Fruit fly (Drosophila melanogaster) whole organism, adult: Measurements from ENCODE around the gene Drak.

Source experiments
- CG12768 ChIP-seq: fragments of 200-800 bp; sonication (Bioruptor generic); optimal IDR thresholded peaks from 2 replicates; lab custom pipeline; 2017; ENCODE audit warnings: missing biosample characterization, missing genetic modification characterization, mild to moderate bottlenecking, moderate library complexity, missing genetic modification reagents
- CG1620 ChIP-seq: fragments of 200-800 bp; sonication (Bioruptor generic); optimal IDR thresholded peaks from 2 replicates; lab custom pipeline; 2016; ENCODE audit warnings: missing biosample characterization, missing genetic modification characterization
- CG33017 ChIP-seq: fragments of 200-800 bp; sonication (Bioruptor generic); optimal IDR thresholded peaks from 2 replicates; lab custom pipeline; 2018; ENCODE audit warnings: missing biosample characterization, mild to moderate bottlenecking, missing genetic modification characterization, moderate library complexity
- CG5204 ChIP-seq: fragments of 200-800 bp; sonication (Bioruptor generic); optimal IDR thresholded peaks from 2 replicates; lab custom pipeline; 2016; ENCODE audit warnings: missing biosample characterization, missing genetic modification characterization
- CG7045 ChIP-seq: fragments of 200-800 bp; sonication (Bioruptor generic); optimal IDR thresholded peaks from 2 replicates; lab custom pipeline; 2017; ENCODE audit warnings: missing biosample characterization, mild to moderate bottlenecking, missing genetic modification characterization
- Hr96 ChIP-seq: fragments of 200-800 bp; sonication (Bioruptor generic); optimal IDR thresholded peaks from 2 replicates; lab custom pipeline; 2016; ENCODE audit warnings: missing biosample characterization, missing genetic modification characterization
- Mnt ChIP-seq: fragments of 200-800 bp; sonication (Bioruptor generic); optimal IDR thresholded peaks from 2 replicates; lab custom pipeline; 2016; ENCODE audit warnings: missing biosample characterization, mild to moderate bottlenecking, missing genetic modification characterization
- bab1 ChIP-seq: fragments of 200-800 bp; sonication (Bioruptor generic); optimal IDR thresholded peaks from 3 replicates; lab custom pipeline; 2019; ENCODE audit warnings: missing biosample characterization, mild to moderate bottlenecking, missing genetic modification characterization, moderate library complexity
- kay ChIP-seq: fragments of 200-800 bp; sonication (Bioruptor generic); peaks from one replicate; lab custom pipeline; 2016; ENCODE audit warnings: missing biosample characterization, missing genetic modification characterization, borderline replicate concordance
- ovo ChIP-seq: fragments of 200-800 bp; sonication (Bioruptor generic); optimal IDR thresholded peaks from 2 replicates; lab custom pipeline; 2016; ENCODE audit warnings: missing biosample characterization, missing genetic modification characterization
- pad ChIP-seq: fragments of 200-800 bp; sonication (Bioruptor generic); optimal IDR thresholded peaks from 3 replicates; lab custom pipeline; 2017; ENCODE audit warnings: missing biosample characterization, missing genetic modification characterization, mild to moderate bottlenecking, moderate library complexity, missing genetic modification reagents

DNA sequence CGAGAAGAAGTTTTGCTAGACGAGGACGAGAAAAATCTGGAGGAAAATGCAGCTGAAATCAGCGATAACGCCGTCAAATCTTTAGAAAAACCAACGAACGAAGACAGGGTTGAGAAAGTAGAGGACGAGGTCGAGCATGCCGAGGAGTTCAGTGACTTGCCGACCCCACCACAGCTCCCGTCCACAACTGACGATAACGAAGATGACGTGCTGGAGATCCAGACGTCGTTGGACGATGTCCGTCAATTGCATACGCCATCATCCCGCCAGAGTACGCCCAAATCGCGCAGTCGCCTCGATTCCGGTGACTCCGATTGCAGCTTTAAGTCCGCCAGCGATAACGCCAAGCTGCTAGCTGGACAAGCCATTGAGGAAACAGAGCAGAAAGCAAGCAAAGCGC, 35.8 kb upstream of the Drak start:
- TF ChIP-seq CG33017 (tag; lab: Kevin White, UChicago) (no peak), Mnt (GFP tag; lab: Kevin White, UChicago) (no peak), pad (GFP tag; lab: Kevin White, UChicago) (no peak), ovo (GFP tag; lab: Kevin White, UChicago) (no peak), CG5204 (GFP tag; lab: Kevin White, UChicago) (no peak), CG7045 (no peak), CG12768 (GFP tag; lab: Kevin White, UChicago) (no peak), bab1 (GFP tag; lab: Kevin White, UChicago) (no peak), Hr96 (GFP tag; lab: Kevin White, UChicago) (no peak), kay (GFP tag; lab: Kevin White, UChicago) (no peak), CG1620 (GFP tag; lab: Kevin White, UChicago) (no peak)
